Fruit fly (Drosophila melanogaster): ENCODE measurements around the gene CG32727.

- TF ChIP-seq B-H2 (GFP tag; optimal IDR thresholded peaks at IDR 0.05) (no peak), grau (tag; optimal IDR thresholded peaks at IDR 0.05) (no peak), Hmx (GFP tag; optimal IDR thresholded peaks at IDR 0.05) (no peak), ara (GFP tag; IDR thresholded peaks at IDR 0.05) (no peak)
Observed at dm6 chrX:7413569-7413968, 6.6 kb downstream of the CG32727 start, which contains the start of gene CG42705.

Data from whole organism, embryonic.